Fruit fly (Drosophila melanogaster) whole organism, embryonic: Measurements from ENCODE around the gene Ntf-2r.
A peak's percentile ranks its signal among the peaks of the same experiment; 100 is the strongest.

Experiments used
- Atf3 ChIP-seq: fragments of 200-800 bp; sonication (Bioruptor generic); optimal IDR thresholded peaks from 3 replicates; lab custom pipeline; 2016; ENCODE audit warnings: missing biosample characterization, missing genetic modification characterization
- CG10147 ChIP-seq: fragments of 200-800 bp; sonication (Bioruptor generic); optimal IDR thresholded peaks from 2 replicates; lab custom pipeline; 2019; ENCODE audit warnings: missing biosample characterization, mild to moderate bottlenecking, missing genetic modification characterization, moderate library complexity
- CG10462 ChIP-seq: fragments of 200-800 bp; sonication (Bioruptor generic); optimal IDR thresholded peaks from 2 replicates; lab custom pipeline; 2016; ENCODE audit warnings: missing biosample characterization, missing genetic modification characterization
- CG10979 ChIP-seq: fragments of 200-800 bp; sonication (Bioruptor generic); optimal IDR thresholded peaks from 2 replicates; lab custom pipeline; 2018; ENCODE audit warnings: missing biosample characterization, mild to moderate bottlenecking, missing genetic modification characterization, moderate library complexity
- CG12155 ChIP-seq: fragments of 200-800 bp; sonication (Bioruptor generic); optimal IDR thresholded peaks from 3 replicates; lab custom pipeline; 2016; ENCODE audit warnings: missing biosample characterization, missing genetic modification characterization
- CG12391 ChIP-seq: fragments of 200-800 bp; sonication (Bioruptor generic); optimal IDR thresholded peaks from 3 replicates; lab custom pipeline; 2018; ENCODE audit warnings: missing biosample characterization, mild to moderate bottlenecking, missing genetic modification characterization, moderate library complexity
- CG12659 ChIP-seq: fragments of 200-800 bp; sonication (Bioruptor generic); optimal IDR thresholded peaks from 3 replicates; lab custom pipeline; 2017; ENCODE audit warnings: mild to moderate bottlenecking, missing biosample characterization, missing genetic modification reagents, missing genetic modification characterization
- CG13287 ChIP-seq: fragments of 200-800 bp; sonication (Bioruptor generic); IDR thresholded peaks from 2 replicates; pipeline ENCODE4 v1.3.6; 2022; ENCODE audit warnings: missing biosample characterization, missing genetic modification characterization; ENCODE audit not compliant: partially characterized antibody
- CG14441 ChIP-seq: fragments of 200-800 bp; sonication (Bioruptor generic); IDR thresholded peaks from 2 replicates; pipeline ENCODE4 v1.3.6; 2022; ENCODE audit warnings: missing biosample characterization, missing genetic modification characterization
- CG17361 ChIP-seq: fragments of 200-800 bp; sonication (Bioruptor generic); IDR thresholded peaks from 3 replicates; pipeline ENCODE4 v1.3.6; 2022; ENCODE audit warnings: missing biosample characterization, missing genetic modification characterization
- CG17612 ChIP-seq: fragments of 200-800 bp; sonication (Bioruptor generic); IDR thresholded peaks from 2 replicates; pipeline ENCODE4 v1.3.6; 2022; ENCODE audit warnings: missing biosample characterization, missing genetic modification characterization
- CG18262 ChIP-seq: fragments of 200-800 bp; optimal IDR thresholded peaks from 3 replicates; lab custom pipeline; 2019; ENCODE audit warnings: missing biosample characterization, mild to moderate bottlenecking, missing genetic modification characterization, moderate library complexity
- CG2199 ChIP-seq: fragments of 200-800 bp; sonication (Bioruptor generic); IDR thresholded peaks from 3 replicates; pipeline ENCODE4 v1.3.6; 2022; ENCODE audit warnings: missing biosample characterization, missing genetic modification characterization
- CG2712 ChIP-seq: fragments of 200-800 bp; optimal IDR thresholded peaks from 3 replicates; lab custom pipeline; 2019; ENCODE audit warnings: missing biosample characterization, mild to moderate bottlenecking, missing genetic modification characterization, moderate library complexity
- CG30020 ChIP-seq: fragments of 200-800 bp; optimal IDR thresholded peaks from 2 replicates; lab custom pipeline; 2019; ENCODE audit warnings: missing biosample characterization, mild to moderate bottlenecking, missing genetic modification characterization, moderate library complexity
- CG3065 ChIP-seq: fragments of 200-800 bp; sonication (Bioruptor generic); optimal IDR thresholded peaks from 2 replicates; lab custom pipeline; 2016; ENCODE audit warnings: missing biosample characterization, missing genetic modification characterization
- CG34422 ChIP-seq: fragments of 200-800 bp; sonication (Bioruptor generic); IDR thresholded peaks from 3 replicates; pipeline ENCODE4 v1.3.6; 2022; ENCODE audit warnings: missing biosample characterization, missing genetic modification characterization
- CG4730 ChIP-seq: fragments of 200-800 bp; sonication (Bioruptor generic); IDR thresholded peaks from 2 replicates; pipeline ENCODE4 v1.3.6; 2022; ENCODE audit warnings: missing biosample characterization, missing genetic modification characterization
- CG4854 ChIP-seq: fragments of 200-800 bp; sonication (Bioruptor generic); optimal IDR thresholded peaks from 2 replicates; lab custom pipeline; 2016; ENCODE audit warnings: missing biosample characterization, missing genetic modification characterization, inconsistent platforms
- CG6791 ChIP-seq: fragments of 200-800 bp; sonication (Bioruptor generic); IDR thresholded peaks from 3 replicates; pipeline ENCODE4 v1.3.6; 2022; ENCODE audit warnings: missing biosample characterization, missing genetic modification characterization; ENCODE audit not compliant: partially characterized antibody
- CG9437 ChIP-seq: fragments of 200-800 bp; sonication (Bioruptor generic); optimal IDR thresholded peaks from 2 replicates; lab custom pipeline; 2018; ENCODE audit warnings: missing biosample characterization, mild to moderate bottlenecking, missing genetic modification characterization
- Dp ChIP-seq: fragments of 200-800 bp; sonication (Bioruptor generic); optimal IDR thresholded peaks from 2 replicates; lab custom pipeline; 2018; ENCODE audit warnings: missing biosample characterization, mild to moderate bottlenecking, missing genetic modification characterization, moderate library complexity
- HLHmδ ChIP-seq: fragments of 200-800 bp; sonication (Bioruptor generic); optimal IDR thresholded peaks from 2 replicates; lab custom pipeline; 2018; ENCODE audit warnings: missing biosample characterization, mild to moderate bottlenecking, missing genetic modification characterization, moderate library complexity
- HmgZ ChIP-seq: fragments of 200-800 bp; sonication (Bioruptor generic); optimal IDR thresholded peaks from 2 replicates; lab custom pipeline; 2018; ENCODE audit warnings: missing biosample characterization, mild to moderate bottlenecking, missing genetic modification characterization
- Hr3 ChIP-seq: fragments of 200-800 bp; sonication (Bioruptor generic); optimal IDR thresholded peaks from 3 replicates; lab custom pipeline; 2016; ENCODE audit warnings: missing biosample characterization, missing genetic modification characterization
- MTF-1 ChIP-seq: fragments of 200-800 bp; sonication (Bioruptor generic); optimal IDR thresholded peaks from 2 replicates; lab custom pipeline; 2018; ENCODE audit warnings: missing biosample characterization, mild to moderate bottlenecking, missing genetic modification characterization, borderline replicate concordance
- Meics ChIP-seq: fragments of 200-800 bp; sonication (Bioruptor generic); optimal IDR thresholded peaks from 2 replicates; lab custom pipeline; 2017; ENCODE audit warnings: missing biosample characterization, mild to moderate bottlenecking, missing genetic modification characterization
- Myb ChIP-seq: fragments of 200-800 bp; sonication (Bioruptor generic); optimal IDR thresholded peaks from 2 replicates; lab custom pipeline; 2016; ENCODE audit warnings: missing biosample characterization, missing genetic modification characterization
- Nf-YC ChIP-seq: fragments of 200-800 bp; optimal IDR thresholded peaks from 3 replicates; lab custom pipeline; 2019; ENCODE audit warnings: missing biosample characterization, mild to moderate bottlenecking, missing genetic modification characterization, moderate library complexity
- Ravus ChIP-seq: fragments of 200-800 bp; sonication (Bioruptor generic); IDR thresholded peaks from 2 replicates; pipeline ENCODE4 v1.3.6; 2022; ENCODE audit warnings: missing biosample characterization, missing genetic modification characterization
- Scr ChIP-seq: fragments of 200-800 bp; sonication (Bioruptor generic); IDR thresholded peaks from 2 replicates; pipeline ENCODE4 v1.3.6; 2022; ENCODE audit warnings: missing biosample characterization, missing genetic modification characterization; ENCODE audit not compliant: partially characterized antibody
- Six4 ChIP-seq: fragments of 200-800 bp; sonication (Bioruptor generic); optimal IDR thresholded peaks from 2 replicates; lab custom pipeline; 2016; ENCODE audit warnings: missing biosample characterization, missing genetic modification characterization
- Spps ChIP-seq: fragments of 200-800 bp; sonication (Bioruptor generic); optimal IDR thresholded peaks from 2 replicates; lab custom pipeline; 2018; ENCODE audit warnings: missing biosample characterization, mild to moderate bottlenecking, missing genetic modification characterization
- Ssrp ChIP-seq: fragments of 200-800 bp; sonication (Bioruptor generic); optimal IDR thresholded peaks from 2 replicates; lab custom pipeline; 2018; ENCODE audit warnings: missing biosample characterization, mild to moderate bottlenecking, missing genetic modification characterization, moderate library complexity
- ci ChIP-seq: fragments of 200-800 bp; sonication (Bioruptor generic); IDR thresholded peaks from 3 replicates; pipeline ENCODE4 v1.3.6; 2022; ENCODE audit warnings: missing biosample characterization, missing genetic modification characterization
- da ChIP-seq: fragments of 200-800 bp; sonication (Bioruptor generic); optimal IDR thresholded peaks from 2 replicates; lab custom pipeline; 2016; ENCODE audit warnings: missing biosample characterization, missing genetic modification characterization
- grn ChIP-seq: fragments of 200-800 bp; sonication (Bioruptor generic); optimal IDR thresholded peaks from 3 replicates; lab custom pipeline; 2017; ENCODE audit warnings: missing biosample characterization, missing genetic modification characterization
- gt ChIP-seq: fragments of 200-800 bp; sonication (Bioruptor generic); IDR thresholded peaks from 2 replicates; pipeline ENCODE4 v1.3.6; 2022; ENCODE audit warnings: missing biosample characterization, missing genetic modification characterization
- hb ChIP-seq: fragments of 200-800 bp; sonication (Bioruptor generic); IDR thresholded peaks from 3 replicates; pipeline ENCODE4 v1.3.6; 2022; ENCODE audit warnings: missing biosample characterization, missing genetic modification characterization; ENCODE audit not compliant: partially characterized antibody
- insv ChIP-seq, 2 experiments: fragments of 200-800 bp; sonication (Bioruptor generic); optimal IDR thresholded peaks; 3 replicates each; lab custom pipeline; 2016 to 2018; ENCODE audit warnings: missing biosample characterization in 2 of 2, missing genetic modification characterization in 2 of 2
- jing ChIP-seq: fragments of 200-800 bp; sonication (Bioruptor generic); optimal IDR thresholded peaks from 2 replicates; lab custom pipeline; 2018; ENCODE audit warnings: missing biosample characterization, mild to moderate bottlenecking, missing genetic modification characterization
- kay ChIP-seq: fragments of 200-800 bp; sonication (Bioruptor generic); optimal IDR thresholded peaks from 2 replicates; lab custom pipeline; 2016; ENCODE audit warnings: missing biosample characterization, missing genetic modification characterization
- pros ChIP-seq: fragments of 200-800 bp; sonication (Bioruptor generic); optimal IDR thresholded peaks from 3 replicates; lab custom pipeline; 2019; ENCODE audit warnings: missing biosample characterization, mild to moderate bottlenecking, missing genetic modification characterization, moderate library complexity
- row ChIP-seq: fragments of 200-800 bp; sonication (Bioruptor generic); IDR thresholded peaks from 3 replicates; pipeline ENCODE4 v1.3.6; 2022; ENCODE audit warnings: missing biosample characterization, missing genetic modification characterization
- sima ChIP-seq: fragments of 200-800 bp; sonication (Bioruptor generic); optimal IDR thresholded peaks from 2 replicates; lab custom pipeline; 2016; ENCODE audit warnings: missing biosample characterization, missing genetic modification characterization
- sqz ChIP-seq: fragments of 200-800 bp; sonication (Bioruptor generic); optimal IDR thresholded peaks from 3 replicates; lab custom pipeline; 2018; ENCODE audit warnings: missing biosample characterization, mild to moderate bottlenecking, missing genetic modification characterization
- tup ChIP-seq: fragments of 200-800 bp; sonication (Bioruptor generic); optimal IDR thresholded peaks from 2 replicates; lab custom pipeline; 2016; ENCODE audit warnings: missing biosample characterization, mild to moderate bottlenecking, missing genetic modification characterization, moderate library complexity
- tx ChIP-seq: fragments of 200-800 bp; sonication (Bioruptor generic); optimal IDR thresholded peaks from 2 replicates; lab custom pipeline; 2016; ENCODE audit warnings: missing biosample characterization, missing genetic modification characterization
- zen ChIP-seq: fragments of 200-800 bp; sonication (Bioruptor generic); optimal IDR thresholded peaks from 3 replicates; lab custom pipeline; 2018; ENCODE audit warnings: missing biosample characterization, mild to moderate bottlenecking, missing genetic modification characterization, moderate library complexity

The Ntf-2r gene

DNA sequence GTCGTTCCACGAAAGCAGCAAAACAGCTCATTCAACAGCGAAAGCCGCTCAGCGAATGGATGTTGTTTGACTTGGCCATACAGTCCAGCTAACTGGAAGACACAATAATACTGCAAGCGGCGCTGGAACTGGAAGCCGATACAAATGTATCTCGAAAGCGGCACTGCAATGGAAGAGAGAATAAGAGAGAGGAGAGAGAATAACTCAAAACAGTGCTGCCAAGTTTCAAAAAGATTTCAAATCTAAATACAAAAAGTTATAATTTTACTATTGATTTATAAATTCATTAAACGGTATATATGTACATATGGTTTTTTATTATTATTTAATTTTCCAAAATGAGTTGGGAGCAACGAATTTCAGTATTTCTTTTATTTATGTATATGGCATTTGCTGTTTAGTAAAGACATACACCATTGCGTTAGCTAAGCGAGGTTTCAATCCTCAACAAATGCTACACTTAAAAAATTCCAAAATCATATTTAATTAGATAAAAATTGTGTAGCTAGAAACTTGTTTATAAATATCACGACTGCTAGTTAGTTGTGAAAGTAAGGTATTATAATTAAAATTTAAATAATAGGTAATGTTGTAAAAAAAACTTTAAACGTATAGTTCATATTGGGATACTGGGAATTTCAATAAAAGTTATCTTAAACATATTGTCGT lies 30.1 kb downstream of the Ntf-2r start, which contains the start of gene CG10283 (continued):
- TF ChIP-seq tup = no peak
- no peak for TF ChIP-seq Nf-YC
- no peak for TF ChIP-seq CG4854
- TF ChIP-seq sqz (GFP tag; lab: Kevin White, UChicago) = no peak
- TF ChIP-seq Meics (GFP tag; lab: Kevin White, UChicago) = no peak
- TF ChIP-seq Scr = no peak; the same call in none of the 2 replicates
- TF ChIP-seq CG18262 (tag; lab: Kevin White, UChicago) = peak; percentile 49
- no peak for TF ChIP-seq da
- peak; percentile 55 for TF ChIP-seq CG30020 (tag; lab: Kevin White, UChicago)
- TF ChIP-seq CG34422 (GFP tag; lab: Robert Waterston, UW) = peak; percentile 51; the same call in 1 of the 3 replicates
- TF ChIP-seq HmgZ = peak; percentile 7
- peak; percentile 29 for TF ChIP-seq zen (tag; lab: Kevin White, UChicago)
- no peak for TF ChIP-seq CG4730 (GFP tag; lab: Robert Waterston, UW)
- TF ChIP-seq row (GFP tag; lab: Robert Waterston, UW) = peak; percentile 79
- peak; percentile 70 for TF ChIP-seq CG12391 (tag; lab: Kevin White, UChicago)
- TF ChIP-seq sima (GFP tag; lab: Kevin White, UChicago) = no peak
- TF ChIP-seq insv (GFP tag; optimal IDR thresholded peaks at IDR 0.05; lab: Kevin White, UChicago) = peak in 1 of 2 experiments; percentile 72
- TF ChIP-seq CG10462 (GFP tag; lab: Kevin White, UChicago) = no peak
- no peak for TF ChIP-seq tx (GFP tag; lab: Kevin White, UChicago)
- TF ChIP-seq jing (GFP tag; lab: Kevin White, UChicago) = no peak
- peak; percentile 96 for TF ChIP-seq CG2199 (GFP tag; lab: Robert Waterston, UW)
- no peak for TF ChIP-seq hb (GFP tag; lab: Robert Waterston, UW)
- no peak for TF ChIP-seq Myb (GFP tag; lab: Kevin White, UChicago)
- TF ChIP-seq CG17361 (GFP tag; lab: Robert Waterston, UW) = peak; percentile 68
- no peak for TF ChIP-seq Ravus (GFP tag; lab: Robert Waterston, UW)
- peak; percentile 42 for TF ChIP-seq CG12155 (GFP tag; lab: Kevin White, UChicago)
- peak; percentile 65 for TF ChIP-seq ci
- no peak for TF ChIP-seq gt
- no peak for TF ChIP-seq CG17612 (GFP tag; lab: Robert Waterston, UW)
- TF ChIP-seq CG12659 (GFP tag; lab: Kevin White, UChicago) = peak; percentile 57
- no peak for TF ChIP-seq Six4 (GFP tag; lab: Kevin White, UChicago)
- TF ChIP-seq pros (GFP tag; lab: Kevin White, UChicago) = peak; percentile 31
- TF ChIP-seq CG2712 = peak; percentile 40
- TF ChIP-seq CG6791 (GFP tag; lab: Robert Waterston, UW) = peak; percentile 18; the same call in 1 of the 3 replicates
- peak; percentile 34 for TF ChIP-seq CG9437
- peak; percentile 32 for TF ChIP-seq Ssrp (tag; lab: Kevin White, UChicago)
- peak; percentile 57 for TF ChIP-seq Hr3 (GFP tag; lab: Kevin White, UChicago)
- peak; percentile 50; the same call in 1 of the 2 replicates for TF ChIP-seq CG13287
- peak; percentile 75 for TF ChIP-seq Dp (GFP tag; lab: Kevin White, UChicago)
- TF ChIP-seq CG10979 (tag; lab: Kevin White, UChicago) = peak; percentile 36
- no peak for TF ChIP-seq CG3065 (GFP tag; lab: Kevin White, UChicago)
- TF ChIP-seq kay = peak; percentile 32
- TF ChIP-seq HLHmδ (GFP tag; lab: Kevin White, UChicago) = peak; percentile 92
- TF ChIP-seq CG10147 (GFP tag; lab: Kevin White, UChicago) = peak; percentile 3
- no peak for TF ChIP-seq Atf3 (GFP tag; lab: Kevin White, UChicago)
- TF ChIP-seq grn (GFP tag; lab: Kevin White, UChicago) = peak; percentile 13
- peak; percentile 13 for TF ChIP-seq MTF-1
- no peak for TF ChIP-seq Spps (tag; lab: Kevin White, UChicago)
- 0 out of 2 replicates have a peak, but pooled peaks have one; percentile 5 for TF ChIP-seq CG14441
